Worm (Caenorhabditis elegans) whole organism, midembryonic: ENCODE measurements around the gene srh-92.

Source experiments
- T22C8.4 ChIP-seq: fragments of 200-800 bp; sonication (Bioruptor generic); IDR thresholded peaks from 2 replicates; pipeline ENCODE4 v1.3.6; 2022; ENCODE audit warnings: missing genetic modification characterization, missing compliant biosample characterization
- cog-1 ChIP-seq: sonication (generic microtip); optimal IDR thresholded peaks from 2 replicates; lab custom pipeline; 2016; ENCODE audit warnings: missing genetic modification characterization, missing compliant biosample characterization
- flt-1 ChIP-seq: fragments of 200-800 bp; sonication (Bioruptor generic); IDR thresholded peaks from 2 replicates; pipeline ENCODE4 v1.3.6; 2022; ENCODE audit warnings: missing genetic modification characterization, missing compliant biosample characterization
- klf-2 ChIP-seq: fragments of 200-800 bp; sonication (Bioruptor generic); conservative IDR thresholded peaks from 2 replicates; pipeline ENCODE4 v1.3.6; 2022; ENCODE audit warnings: missing genetic modification reagents, missing genetic modification characterization, missing compliant biosample characterization
- med-1 ChIP-seq: sonication (generic microtip); optimal IDR thresholded peaks from 2 replicates; lab custom pipeline; 2017; ENCODE audit warnings: missing genetic modification characterization, mild to moderate bottlenecking, missing compliant biosample characterization, antibody characterized with exemption, missing genetic modification reagents; ENCODE audit not compliant: insufficient read depth
- ref-1 ChIP-seq: fragments of 200-800 bp; sonication (Bioruptor generic); conservative IDR thresholded peaks from 2 replicates; pipeline ENCODE4 v1.3.6; 2022; ENCODE audit warnings: missing genetic modification reagents, missing genetic modification characterization, missing compliant biosample characterization
- tab-1 ChIP-seq: fragments of 200-800 bp; sonication (Bioruptor generic); IDR thresholded peaks from 2 replicates; pipeline ENCODE4 v1.3.6; 2022; ENCODE audit warnings: missing genetic modification characterization, missing compliant biosample characterization
- ztf-23 ChIP-seq: fragments of 200-800 bp; sonication (Bioruptor generic); IDR thresholded peaks from 2 replicates; pipeline ENCODE4 v1.3.6; 2022; ENCODE audit warnings: missing genetic modification reagents, missing genetic modification characterization, missing compliant biosample characterization
- ztf-29 ChIP-seq: fragments of 200-800 bp; sonication (Bioruptor generic); IDR thresholded peaks from 2 replicates; pipeline ENCODE4 v1.3.6; 2022; ENCODE audit warnings: missing genetic modification reagents, missing genetic modification characterization, missing compliant biosample characterization

The srh-92 gene

ce11 chrV:7487518-7487917 lies 26.7 kb upstream of the srh-92 start, which contains the start of gene srbc-7:
srbc-7 (minus strand) TSS chrV:7487618.
- TF ChIP-seq flt-1 (GFP tag; lab: Robert Waterston, UW) (no peak), tab-1 (GFP tag; lab: Robert Waterston, UW) (no peak), cog-1 (tag; lab: Kevin White, UChicago) (no peak), ztf-29 (no peak), T22C8.4 (GFP tag; lab: Robert Waterston, UW) (no peak), med-1 (GFP tag; lab: Kevin White, UChicago) (no peak), klf-2 (GFP tag; lab: Robert Waterston, UW) (no peak), ztf-23 (no peak), ref-1 (GFP tag; lab: Robert Waterston, UW) (no peak)

- TF ChIP-seq T22C8.4 (GFP tag; lab: Robert Waterston, UW): no peak
Measured at ce11 chrV:7485000-7485399, 24.2 kb upstream of the srh-92 start, which contains the start of gene srbc-8. srbc-8 (minus strand) TSS chrV:7485100.

DNA sequence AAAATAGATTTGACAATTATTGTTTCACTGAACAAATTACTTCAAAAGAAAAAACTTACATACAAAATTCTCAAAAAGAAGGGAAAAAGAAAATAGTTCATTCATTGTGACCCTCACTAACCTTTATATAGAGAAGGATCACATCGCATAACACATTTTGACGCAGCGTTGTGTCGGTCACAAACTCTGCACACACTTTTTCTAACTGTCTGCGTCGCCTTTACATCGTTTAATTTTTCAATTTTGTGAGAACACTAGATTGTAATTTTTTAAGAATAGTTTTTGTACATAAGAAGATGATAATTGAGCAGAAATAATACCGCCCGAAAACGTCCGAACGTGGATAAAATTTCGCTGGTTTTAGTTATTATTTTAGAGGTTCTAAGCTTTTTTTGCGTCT lies 20.2 kb upstream of the srh-92 start, which contains the start of gene C18B10.6:
TSS of gene C18B10.6 (minus strand) at position 101 of the 400 bp plus-strand sequence.
- TF ChIP-seq cog-1 (tag; lab: Kevin White, UChicago) (no peak), flt-1 (GFP tag; lab: Robert Waterston, UW) (no peak), med-1 (GFP tag; lab: Kevin White, UChicago) (no peak), klf-2 (GFP tag; lab: Robert Waterston, UW) (no peak), ref-1 (GFP tag; lab: Robert Waterston, UW) (no peak), ztf-29 (no peak), ztf-23 (no peak), T22C8.4 (GFP tag; lab: Robert Waterston, UW) (no peak), tab-1 (GFP tag; lab: Robert Waterston, UW) (no peak)

DNA sequence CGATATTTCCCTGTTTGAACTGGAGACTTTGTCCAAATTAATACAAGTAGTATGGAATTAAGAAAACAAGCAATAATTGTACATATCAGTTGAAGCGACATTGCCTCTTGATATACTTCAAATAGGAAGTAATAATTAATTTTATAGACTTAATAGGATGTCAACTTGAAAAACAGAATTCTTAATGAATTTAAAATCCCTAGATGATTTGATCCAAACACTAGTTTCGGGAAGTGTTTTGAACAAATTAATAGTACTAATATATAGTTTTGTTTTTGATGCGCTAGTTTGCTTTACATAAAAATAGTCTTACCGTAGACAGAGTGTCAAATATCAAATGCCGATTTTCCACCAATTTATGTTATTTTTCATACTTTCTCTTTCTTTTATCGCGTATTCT lies 17.6 kb upstream of the srh-92 start, which contains the start of gene str-190:
TSS of gene str-190 (minus strand) at position 101 of the 400 bp plus-strand sequence.
- TF ChIP-seq tab-1 (GFP tag; lab: Robert Waterston, UW) (no peak), cog-1 (tag; lab: Kevin White, UChicago) (no peak)

- no peak for TF ChIP-seq T22C8.4 (GFP tag; lab: Robert Waterston, UW)
- no peak for TF ChIP-seq ref-1 (GFP tag; lab: Robert Waterston, UW)
- no peak for TF ChIP-seq tab-1 (GFP tag; lab: Robert Waterston, UW)
- TF ChIP-seq ztf-23: no peak
- TF ChIP-seq med-1 (GFP tag; lab: Kevin White, UChicago): no peak
- no peak for TF ChIP-seq flt-1 (GFP tag; lab: Robert Waterston, UW)
- no peak for TF ChIP-seq ztf-29
- TF ChIP-seq klf-2 (GFP tag; lab: Robert Waterston, UW): no peak
- TF ChIP-seq cog-1 (tag; lab: Kevin White, UChicago): no peak
Measured at ce11 chrV:7476766-7477165, 16.0 kb upstream of the srh-92 start, which contains the start of gene srh-125. srh-125 (minus strand) TSS chrV:7476866.

DNA sequence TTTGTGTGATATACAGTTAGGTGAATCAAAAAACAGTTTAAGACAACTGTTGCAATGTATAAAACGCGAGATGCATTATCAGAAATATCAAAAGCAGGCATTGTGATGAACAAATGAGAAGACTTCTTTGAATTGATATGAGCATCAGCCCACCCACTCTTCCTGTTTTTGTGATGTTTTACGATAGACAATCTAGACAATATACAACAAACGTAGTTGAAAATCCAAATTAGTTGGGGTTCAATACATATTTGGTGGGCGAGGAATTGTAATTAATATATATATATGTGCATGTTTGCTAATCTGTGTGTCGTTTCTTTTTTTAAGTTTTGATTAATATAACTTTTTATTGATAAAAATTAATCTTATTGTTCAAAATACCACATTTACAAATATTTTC lies 12.0 kb upstream of the srh-92 start, which contains the start of gene str-28:
TSS of gene str-28 (minus strand) at position 101 of the 400 bp plus-strand sequence.
- TF ChIP-seq ztf-23: no peak
- no peak for TF ChIP-seq klf-2 (GFP tag; lab: Robert Waterston, UW)
- TF ChIP-seq ref-1 (GFP tag; lab: Robert Waterston, UW): no peak
- TF ChIP-seq cog-1 (tag; lab: Kevin White, UChicago): no peak
- TF ChIP-seq flt-1 (GFP tag; lab: Robert Waterston, UW): no peak
- TF ChIP-seq med-1 (GFP tag; lab: Kevin White, UChicago): no peak
- no peak for TF ChIP-seq tab-1 (GFP tag; lab: Robert Waterston, UW)
- TF ChIP-seq ztf-29: no peak

ce11 chrV:7465509-7465908 lies 4.7 kb upstream of the srh-92 start, which contains the start of gene F25E5.1:
F25E5.1 (plus strand) TSS chrV:7465884.
- TF ChIP-seq flt-1 (GFP tag; lab: Robert Waterston, UW) (no peak), med-1 (GFP tag; lab: Kevin White, UChicago) (no peak), ztf-23 (0 out of 2 replicates have a peak, but pooled peaks have one; percentile 57), ztf-29 (no peak), ref-1 (GFP tag; lab: Robert Waterston, UW) (no peak), T22C8.4 (GFP tag; lab: Robert Waterston, UW) (no peak), cog-1 (tag; lab: Kevin White, UChicago) (peak; percentile 27), klf-2 (GFP tag; lab: Robert Waterston, UW) (no peak)

ce11 chrV:7464696-7465095 lies 3.9 kb upstream of the srh-92 start, which contains the start of gene srh-89:
srh-89 (minus strand) TSS chrV:7464796.
- no peak for TF ChIP-seq klf-2 (GFP tag; lab: Robert Waterston, UW)
- no peak for TF ChIP-seq cog-1 (tag; lab: Kevin White, UChicago)
- TF ChIP-seq ztf-29: no peak
- no peak for TF ChIP-seq flt-1 (GFP tag; lab: Robert Waterston, UW)
- TF ChIP-seq ref-1 (GFP tag; lab: Robert Waterston, UW): no peak
- no peak for TF ChIP-seq med-1 (GFP tag; lab: Kevin White, UChicago)
- no peak for TF ChIP-seq tab-1 (GFP tag; lab: Robert Waterston, UW)
- TF ChIP-seq T22C8.4 (GFP tag; lab: Robert Waterston, UW): no peak

DNA sequence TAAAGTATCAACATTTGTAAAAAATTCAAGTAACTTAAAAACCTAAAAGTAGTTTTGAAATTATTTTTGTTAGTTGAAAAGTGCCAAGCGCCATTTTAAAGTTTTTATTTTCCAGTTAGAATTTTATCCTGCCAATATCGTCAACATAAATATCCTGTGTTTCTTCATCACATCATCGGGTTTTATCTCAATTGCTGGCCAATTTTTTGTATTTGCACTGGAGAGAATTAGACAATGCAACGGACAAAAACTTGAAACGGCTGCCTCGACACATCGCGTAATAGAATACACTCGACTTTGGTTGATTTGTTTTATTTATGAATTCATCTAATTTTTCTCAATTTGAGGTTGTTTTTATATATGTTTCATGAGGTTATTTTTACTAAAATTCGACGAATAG lies 5.8 kb downstream of the srh-92 start, which contains the start of gene F25E5.2:
TSS of gene F25E5.2 (plus strand) at position 301 of the 400 bp plus-strand sequence.
- no peak for TF ChIP-seq T22C8.4 (GFP tag; lab: Robert Waterston, UW)
- TF ChIP-seq med-1 (GFP tag; lab: Kevin White, UChicago): no peak
- no peak for TF ChIP-seq klf-2 (GFP tag; lab: Robert Waterston, UW)
- no peak for TF ChIP-seq ztf-23
- no peak for TF ChIP-seq ref-1 (GFP tag; lab: Robert Waterston, UW)
- no peak for TF ChIP-seq flt-1 (GFP tag; lab: Robert Waterston, UW)
- TF ChIP-seq ztf-29: no peak
- no peak for TF ChIP-seq cog-1 (tag; lab: Kevin White, UChicago)
- TF ChIP-seq tab-1 (GFP tag; lab: Robert Waterston, UW): no peak
